Fruit fly (Drosophila melanogaster) whole organism, prepupa: ENCODE data around the gene CG6163.

Source experiments
- Blimp-1 ChIP-seq: fragments of 200-800 bp; sonication (Bioruptor generic); optimal IDR thresholded peaks from 3 replicates; lab custom pipeline; 2017; ENCODE audit warnings: missing biosample characterization, missing genetic modification characterization, mild to moderate bottlenecking, moderate library complexity, missing genetic modification reagents
- CG11294 ChIP-seq: fragments of 200-800 bp; sonication (Bioruptor generic); IDR thresholded peaks from 2 replicates; pipeline ENCODE4 v1.3.6; 2022; ENCODE audit warnings: missing biosample characterization, missing genetic modification characterization
- CG15336 ChIP-seq: fragments of 200-800 bp; sonication (Bioruptor generic); IDR thresholded peaks from 2 replicates; pipeline ENCODE4 v1.3.6; 2022; ENCODE audit warnings: missing biosample characterization, missing genetic modification characterization
- CG1621 ChIP-seq: fragments of 200-800 bp; sonication (Bioruptor generic); optimal IDR thresholded peaks from 3 replicates; lab custom pipeline; 2018; ENCODE audit warnings: missing biosample characterization, mild to moderate bottlenecking, missing genetic modification characterization
- CG16779 ChIP-seq: fragments of 200-800 bp; sonication (Bioruptor generic); optimal IDR thresholded peaks from 3 replicates; lab custom pipeline; 2017; ENCODE audit warnings: missing biosample characterization, mild to moderate bottlenecking, missing genetic modification characterization
- CG3032 ChIP-seq: fragments of 200-800 bp; optimal IDR thresholded peaks from 2 replicates; lab custom pipeline; 2019; ENCODE audit warnings: missing biosample characterization, mild to moderate bottlenecking, missing genetic modification characterization, moderate library complexity
- CG31627 ChIP-seq: fragments of 200-800 bp; sonication (Bioruptor generic); optimal IDR thresholded peaks from 3 replicates; lab custom pipeline; 2016; ENCODE audit warnings: missing biosample characterization, missing genetic modification characterization
- CG32006 ChIP-seq: fragments of 200-800 bp; sonication (Bioruptor generic); optimal IDR thresholded peaks from 3 replicates; lab custom pipeline; 2017; ENCODE audit warnings: missing biosample characterization, mild to moderate bottlenecking, missing genetic modification characterization
- CG34406 ChIP-seq: fragments of 200-800 bp; sonication (Bioruptor generic); optimal IDR thresholded peaks from 3 replicates; lab custom pipeline; 2016; ENCODE audit warnings: missing biosample characterization, missing genetic modification characterization
- CG6276 ChIP-seq: fragments of 200-800 bp; sonication (Bioruptor generic); optimal IDR thresholded peaks from 2 replicates; lab custom pipeline; 2017; ENCODE audit warnings: missing biosample characterization, mild to moderate bottlenecking, missing genetic modification characterization
- CG6808 ChIP-seq: fragments of 200-800 bp; sonication (Bioruptor generic); optimal IDR thresholded peaks from 3 replicates; lab custom pipeline; 2017; ENCODE audit warnings: missing biosample characterization, missing genetic modification characterization, mild to moderate bottlenecking, moderate library complexity, missing genetic modification reagents
- CG6854 ChIP-seq: fragments of 200-800 bp; sonication (Bioruptor generic); optimal IDR thresholded peaks from 2 replicates; lab custom pipeline; 2017; ENCODE audit warnings: missing biosample characterization, mild to moderate bottlenecking, missing genetic modification characterization
- CG8119 ChIP-seq: fragments of 200-800 bp; sonication (Bioruptor generic); IDR thresholded peaks from 3 replicates; pipeline ENCODE4 v1.3.6; 2022; ENCODE audit warnings: missing biosample characterization, missing genetic modification characterization
- CG8632 ChIP-seq: fragments of 200-800 bp; sonication (Bioruptor generic); optimal IDR thresholded peaks from 3 replicates; lab custom pipeline; 2016; ENCODE audit warnings: missing biosample characterization, missing genetic modification characterization
- CG9139 ChIP-seq: fragments of 200-800 bp; sonication (Bioruptor generic); optimal IDR thresholded peaks from 3 replicates; lab custom pipeline; 2017; ENCODE audit warnings: missing biosample characterization, mild to moderate bottlenecking, missing genetic modification characterization
- Eip75B ChIP-seq: fragments of 200-800 bp; sonication (Bioruptor generic); optimal IDR thresholded peaks from 3 replicates; lab custom pipeline; 2016; ENCODE audit warnings: missing biosample characterization, missing genetic modification characterization
- Eip93F ChIP-seq: fragments of 200-800 bp; sonication (Bioruptor generic); optimal IDR thresholded peaks from 2 replicates; lab custom pipeline; 2016; ENCODE audit warnings: missing biosample characterization, mild to moderate bottlenecking, missing genetic modification characterization
- Ets21C ChIP-seq: fragments of 200-800 bp; sonication (Bioruptor generic); optimal IDR thresholded peaks from 3 replicates; lab custom pipeline; 2016; ENCODE audit warnings: missing biosample characterization, missing genetic modification characterization
- Ets96B ChIP-seq: fragments of 200-800 bp; optimal IDR thresholded peaks from 2 replicates; lab custom pipeline; 2019; ENCODE audit warnings: missing biosample characterization, mild to moderate bottlenecking, missing genetic modification characterization, moderate library complexity
- Gug ChIP-seq: fragments of 200-800 bp; sonication (Bioruptor generic); IDR thresholded peaks from 2 replicates; pipeline ENCODE4 v1.3.6; 2022; ENCODE audit warnings: missing biosample characterization, missing genetic modification characterization
- Hr38 ChIP-seq: sonication (Bioruptor generic); optimal IDR thresholded peaks from 2 replicates; lab custom pipeline; 2016; ENCODE audit warnings: missing biosample characterization, missing genetic modification characterization
- Hr4 ChIP-seq: fragments of 200-800 bp; sonication (Bioruptor generic); optimal IDR thresholded peaks from 3 replicates; lab custom pipeline; 2016; ENCODE audit warnings: missing biosample characterization, missing genetic modification characterization
- Lpt ChIP-seq: fragments of 200-800 bp; sonication (Bioruptor generic); optimal IDR thresholded peaks from 3 replicates; lab custom pipeline; 2016; ENCODE audit warnings: missing biosample characterization, missing genetic modification characterization
- OdsH ChIP-seq: fragments of 200-800 bp; sonication (Bioruptor generic); optimal IDR thresholded peaks from 3 replicates; lab custom pipeline; 2016; ENCODE audit warnings: missing biosample characterization, missing genetic modification characterization
- Smox ChIP-seq: fragments of 200-800 bp; sonication (Bioruptor generic); optimal IDR thresholded peaks from 3 replicates; lab custom pipeline; 2016; ENCODE audit warnings: missing biosample characterization, missing genetic modification characterization
- Sox14 ChIP-seq: fragments of 200-800 bp; sonication (Bioruptor generic); optimal IDR thresholded peaks from 3 replicates; lab custom pipeline; 2016; ENCODE audit warnings: missing biosample characterization, missing genetic modification characterization
- Sox15 ChIP-seq: fragments of 200-800 bp; sonication (Bioruptor generic); optimal IDR thresholded peaks from 3 replicates; lab custom pipeline; 2016; ENCODE audit warnings: missing biosample characterization, missing genetic modification characterization
- achi ChIP-seq: fragments of 200-800 bp; sonication (Bioruptor generic); optimal IDR thresholded peaks from 3 replicates; lab custom pipeline; 2016; ENCODE audit warnings: missing biosample characterization, missing genetic modification characterization
- acj6 ChIP-seq: fragments of 200-800 bp; sonication (Bioruptor generic); optimal IDR thresholded peaks from 3 replicates; lab custom pipeline; 2016; ENCODE audit warnings: missing biosample characterization, missing genetic modification characterization
- cyc ChIP-seq: fragments of 200-800 bp; sonication (Bioruptor generic); optimal IDR thresholded peaks from 3 replicates; lab custom pipeline; 2016; ENCODE audit warnings: missing biosample characterization, missing genetic modification characterization
- dac ChIP-seq: fragments of 200-800 bp; sonication (Bioruptor generic); optimal IDR thresholded peaks from 2 replicates; lab custom pipeline; 2017; ENCODE audit warnings: missing biosample characterization, mild to moderate bottlenecking, missing genetic modification characterization
- dsx ChIP-seq: fragments of 200-800 bp; optimal IDR thresholded peaks from 3 replicates; lab custom pipeline; 2019; ENCODE audit warnings: missing biosample characterization, mild to moderate bottlenecking, missing genetic modification characterization, moderate library complexity; ENCODE audit not compliant: poor library complexity, severe bottlenecking
- eg ChIP-seq: fragments of 200-800 bp; sonication (Bioruptor generic); IDR thresholded peaks from 3 replicates; pipeline ENCODE4 v1.3.6; 2022; ENCODE audit warnings: missing biosample characterization, missing genetic modification characterization
- esn ChIP-seq: fragments of 200-800 bp; sonication (Bioruptor generic); optimal IDR thresholded peaks from 2 replicates; lab custom pipeline; 2016; ENCODE audit warnings: missing biosample characterization, mild to moderate bottlenecking, missing genetic modification characterization, moderate library complexity
- fd59A ChIP-seq: fragments of 200-800 bp; sonication (Bioruptor generic); optimal IDR thresholded peaks from 2 replicates; lab custom pipeline; 2017; ENCODE audit warnings: missing biosample characterization, mild to moderate bottlenecking, missing genetic modification characterization, missing genetic modification reagents
- fd85E ChIP-seq: fragments of 200-800 bp; sonication (Bioruptor generic); optimal IDR thresholded peaks from 3 replicates; lab custom pipeline; 2016; ENCODE audit warnings: missing biosample characterization, missing genetic modification characterization
- fkh ChIP-seq: fragments of 200-800 bp; sonication (Bioruptor generic); optimal IDR thresholded peaks from 3 replicates; lab custom pipeline; 2017; ENCODE audit warnings: missing biosample characterization, mild to moderate bottlenecking, missing genetic modification characterization, moderate library complexity
- lz ChIP-seq: fragments of 200-800 bp; sonication (Bioruptor generic); optimal IDR thresholded peaks from 3 replicates; lab custom pipeline; 2016; ENCODE audit warnings: missing biosample characterization, missing genetic modification characterization
- net ChIP-seq: fragments of 200-800 bp; sonication (Bioruptor generic); optimal IDR thresholded peaks from 3 replicates; lab custom pipeline; 2016; ENCODE audit warnings: missing biosample characterization, missing genetic modification characterization
- pdm3 ChIP-seq: fragments of 200-800 bp; sonication (Bioruptor generic); optimal IDR thresholded peaks from 3 replicates; lab custom pipeline; 2016; ENCODE audit warnings: missing biosample characterization, missing genetic modification characterization
- salr ChIP-seq, 2 experiments: fragments of 200-800 bp; sonication (Bioruptor generic); optimal IDR thresholded peaks; 3 replicates each; lab custom pipeline; 2016 to 2018; ENCODE audit warnings: missing biosample characterization in 2 of 2, missing genetic modification characterization in 2 of 2, mild to moderate bottlenecking in 1 of 2
- spab ChIP-seq: fragments of 200-800 bp; sonication (Bioruptor generic); optimal IDR thresholded peaks from 2 replicates; lab custom pipeline; 2017; ENCODE audit warnings: missing biosample characterization, mild to moderate bottlenecking, missing genetic modification characterization, missing genetic modification reagents
- ss ChIP-seq, 2 experiments: fragments of 200-800 bp; sonication (Bioruptor generic); optimal IDR thresholded peaks; 2 replicates in 1 of 2; 3 replicates in 1 of 2; lab custom pipeline; 2017 to 2018; ENCODE audit warnings: mild to moderate bottlenecking in 2 of 2, missing biosample characterization in 2 of 2, missing genetic modification characterization in 2 of 2, moderate library complexity in 1 of 2
- svp ChIP-seq: fragments of 200-800 bp; sonication (Bioruptor generic); peaks from one replicate; lab custom pipeline; 2016; ENCODE audit warnings: missing biosample characterization, missing genetic modification characterization
- topi ChIP-seq: fragments of 200-800 bp; sonication (Bioruptor generic); optimal IDR thresholded peaks from 3 replicates; lab custom pipeline; 2016; ENCODE audit warnings: missing biosample characterization, missing genetic modification characterization
- vri ChIP-seq: fragments of 200-800 bp; sonication (Bioruptor generic); optimal IDR thresholded peaks from 3 replicates; lab custom pipeline; 2016; ENCODE audit warnings: missing biosample characterization, mild to moderate bottlenecking, missing genetic modification characterization

Gene CG6163

dm6 chr3L:11365432-11366318, 990 bp upstream of the CG6163 start (continued):
- TF ChIP-seq CG32006 (GFP tag; lab: Kevin White, UChicago) (peak; percentile 83), cyc (peak; percentile 65), CG8119 (GFP tag; lab: Robert Waterston, UW) (no peak; the same call in 1 of the 3 replicates), OdsH (GFP tag; lab: Kevin White, UChicago) (peak; percentile 69), fd85E (GFP tag; lab: Kevin White, UChicago) (no peak), acj6 (GFP tag; lab: Kevin White, UChicago) (peak; percentile 56), lz (GFP tag; lab: Kevin White, UChicago) (peak; percentile 48), CG11294 (GFP tag; lab: Robert Waterston, UW) (no peak; the same call in 1 of the 2 replicates), CG6808 (GFP tag; lab: Kevin White, UChicago) (peak; percentile 10), fkh (no peak), Eip75B (GFP tag; lab: Kevin White, UChicago) (no peak), svp (GFP tag; lab: Kevin White, UChicago) (peak; percentile 81), Sox14 (GFP tag; lab: Kevin White, UChicago) (peak; percentile 21), Ets21C (peak; percentile 49), CG8632 (GFP tag; lab: Kevin White, UChicago) (no peak), CG15336 (peak; percentile 48), esn (GFP tag; lab: Kevin White, UChicago) (peak; percentile 55), CG1621 (peak; percentile 97), CG34406 (peak; percentile 10), pdm3 (peak; percentile 64), eg (GFP tag; lab: Robert Waterston, UW) (peak; percentile 72), CG6854 (GFP tag; lab: Kevin White, UChicago) (no peak), Eip93F (GFP tag; lab: Kevin White, UChicago) (no peak), Smox (GFP tag; lab: Kevin White, UChicago) (peak; percentile 62), achi (GFP tag; lab: Kevin White, UChicago) (peak; percentile 57), vri (GFP tag; lab: Kevin White, UChicago) (no peak), CG9139 (GFP tag; lab: Kevin White, UChicago) (no peak), salr (GFP tag; optimal IDR thresholded peaks at IDR 0.05; lab: Kevin White, UChicago) (peak in 1 of 2 experiments; percentile 47), spab (GFP tag; lab: Kevin White, UChicago) (no peak), CG31627 (GFP tag; lab: Kevin White, UChicago) (peak; percentile 76)

dm6 chr3L:11364327-11364726, 358 bp downstream of the CG6163 start:
- peak; percentile 83 for TF ChIP-seq topi (GFP tag; lab: Kevin White, UChicago)
- TF ChIP-seq CG9139 (GFP tag; lab: Kevin White, UChicago), result peak; percentile 66
- TF ChIP-seq Ets96B, result peak; percentile 81
- TF ChIP-seq OdsH (GFP tag; lab: Kevin White, UChicago), result peak; percentile 88
- peak; percentile 88 for TF ChIP-seq Sox14 (GFP tag; lab: Kevin White, UChicago)
- peak; percentile 81 for TF ChIP-seq CG11294 (GFP tag; lab: Robert Waterston, UW)
- peak; percentile 83 for TF ChIP-seq Sox15 (GFP tag; lab: Kevin White, UChicago)
- peak; percentile 84 for TF ChIP-seq achi (GFP tag; lab: Kevin White, UChicago)
- peak; percentile 93 for TF ChIP-seq CG32006 (GFP tag; lab: Kevin White, UChicago)
- TF ChIP-seq Hr38 (GFP tag; lab: Kevin White, UChicago), result peak; percentile 52
- TF ChIP-seq CG6808 (GFP tag; lab: Kevin White, UChicago), result peak; percentile 86
- peak; percentile 80 for TF ChIP-seq CG8632 (GFP tag; lab: Kevin White, UChicago)
- TF ChIP-seq dac, result peak; percentile 80
- TF ChIP-seq cyc, result peak; percentile 86
- peak; percentile 47 for TF ChIP-seq Blimp-1 (GFP tag; lab: Kevin White, UChicago)
- TF ChIP-seq CG34406, result peak; percentile 81
- TF ChIP-seq svp (GFP tag; lab: Kevin White, UChicago), result peak; percentile 91
- peak; percentile 86 for TF ChIP-seq CG6276
- TF ChIP-seq CG3032 (tag; lab: Kevin White, UChicago), result peak; percentile 85
- peak; percentile 73 for TF ChIP-seq dsx (GFP tag; lab: Kevin White, UChicago)
- peak; percentile 82 for TF ChIP-seq fd59A (GFP tag; lab: Kevin White, UChicago)
- TF ChIP-seq net (GFP tag; lab: Kevin White, UChicago), result peak; percentile 89
- TF ChIP-seq spab (GFP tag; lab: Kevin White, UChicago), result peak; percentile 85
- TF ChIP-seq Hr4 (GFP tag; lab: Kevin White, UChicago), result peak; percentile 92
- TF ChIP-seq Gug, result peak; percentile 79
- TF ChIP-seq Lpt (GFP tag; lab: Kevin White, UChicago), result peak; percentile 83
- TF ChIP-seq ss (GFP tag; optimal IDR thresholded peaks at IDR 0.05; lab: Kevin White, UChicago), result peak; percentile 55 to 74
- peak; percentile 71 for TF ChIP-seq CG16779 (tag; lab: Kevin White, UChicago)
- peak; percentile 68 for TF ChIP-seq Ets21C
- peak; percentile 73 for TF ChIP-seq Smox (GFP tag; lab: Kevin White, UChicago)
- TF ChIP-seq salr (GFP tag; optimal IDR thresholded peaks at IDR 0.05; lab: Kevin White, UChicago), result peak; percentile 75 to 79
